Fruit fly (Drosophila melanogaster) whole organism, wandering third instar larva: Measurements from ENCODE around the gene CG9483.

Source experiments
- Abd-B ChIP-seq: fragments of >200 bp; optimal IDR thresholded peaks from 2 replicates; lab custom pipeline; 2017; ENCODE audit warnings: missing biosample characterization, missing genetic modification characterization
- CG32264 ChIP-seq: fragments of 200-800 bp; sonication (Bioruptor generic); optimal IDR thresholded peaks from 2 replicates; lab custom pipeline; 2016; ENCODE audit warnings: missing biosample characterization, missing genetic modification characterization
- CrebA ChIP-seq: fragments of 200-800 bp; sonication (Bioruptor generic); optimal IDR thresholded peaks from 2 replicates; lab custom pipeline; 2016; ENCODE audit warnings: missing biosample characterization, mild to moderate bottlenecking, missing genetic modification characterization, borderline replicate concordance
- Dfd ChIP-seq: fragments of >200 bp; optimal IDR thresholded peaks from 2 replicates; lab custom pipeline; 2017; ENCODE audit warnings: missing biosample characterization, missing genetic modification characterization
- GATAd ChIP-seq: sonication (Bioruptor generic); optimal IDR thresholded peaks from 2 replicates; lab custom pipeline; 2016; ENCODE audit warnings: missing biosample characterization, missing genetic modification characterization
- HLH106 ChIP-seq: fragments of 200-800 bp; optimal IDR thresholded peaks from 3 replicates; lab custom pipeline; 2019; ENCODE audit warnings: missing biosample characterization, mild to moderate bottlenecking, missing genetic modification characterization, moderate library complexity
- Hnf4 ChIP-seq: fragments of 200-800 bp; sonication (Bioruptor generic); optimal IDR thresholded peaks from 2 replicates; lab custom pipeline; 2016; ENCODE audit warnings: missing biosample characterization, mild to moderate bottlenecking, missing genetic modification characterization
- Hr78 ChIP-seq: fragments of >200 bp; optimal IDR thresholded peaks from 2 replicates; lab custom pipeline; 2017; ENCODE audit warnings: missing biosample characterization, missing genetic modification characterization
- Hr83 ChIP-seq: fragments of 200-300 bp; sonication (Bioruptor generic); optimal IDR thresholded peaks from 2 replicates; lab custom pipeline; 2016; ENCODE audit warnings: missing biosample characterization, mild to moderate bottlenecking, missing genetic modification characterization, moderate library complexity; ENCODE audit not compliant: poor library complexity, severe bottlenecking
- Jra ChIP-seq: sonication (Bioruptor generic); optimal IDR thresholded peaks from 2 replicates; lab custom pipeline; 2016; ENCODE audit warnings: missing biosample characterization, missing genetic modification characterization
- Mio ChIP-seq: sonication (Bioruptor generic); optimal IDR thresholded peaks from 2 replicates; lab custom pipeline; 2016; ENCODE audit warnings: missing biosample characterization, missing genetic modification characterization
- Myc ChIP-seq: fragments of >200 bp; optimal IDR thresholded peaks from 2 replicates; lab custom pipeline; 2017
- OdsH ChIP-seq: fragments of 200-800 bp; sonication (Bioruptor generic); optimal IDR thresholded peaks from 2 replicates; lab custom pipeline; 2016; ENCODE audit warnings: missing biosample characterization, mild to moderate bottlenecking, missing genetic modification characterization
- Rel ChIP-seq, 2 experiments: fragments of 200-800 bp; sonication (Bioruptor generic) in 1 of 2; optimal IDR thresholded peaks; 2 replicates in 1 of 2; 3 replicates in 1 of 2; lab custom pipeline; 2016 to 2019; ENCODE audit warnings: mild to moderate bottlenecking in 2 of 2, missing biosample characterization in 2 of 2, missing genetic modification characterization in 2 of 2, moderate library complexity in 1 of 2
- Sp1 ChIP-seq: fragments of 200-800 bp; sonication (Bioruptor generic); optimal IDR thresholded peaks from 3 replicates; lab custom pipeline; 2019; ENCODE audit warnings: missing biosample characterization, mild to moderate bottlenecking, missing genetic modification characterization, moderate library complexity
- brk ChIP-seq: fragments of 200-800 bp; sonication (Bioruptor generic); optimal IDR thresholded peaks from 2 replicates; lab custom pipeline; 2016; ENCODE audit warnings: missing biosample characterization, mild to moderate bottlenecking, missing genetic modification characterization
- dmrt93B ChIP-seq: fragments of 200-800 bp; sonication (Bioruptor generic); optimal IDR thresholded peaks from 2 replicates; lab custom pipeline; 2018; ENCODE audit warnings: missing biosample characterization, mild to moderate bottlenecking, missing genetic modification characterization
- dsf ChIP-seq: sonication (Bioruptor generic); optimal IDR thresholded peaks from 2 replicates; lab custom pipeline; 2016; ENCODE audit warnings: missing biosample characterization, missing genetic modification characterization, borderline replicate concordance
- foxo ChIP-seq, 2 experiments: fragments of 200-800 bp; sonication (Bioruptor generic); optimal IDR thresholded peaks; 2 replicates in 1 of 2; 3 replicates in 1 of 2; lab custom pipeline; 2016 to 2017; ENCODE audit warnings: missing biosample characterization in 2 of 2, missing genetic modification characterization in 2 of 2
- h ChIP-seq: fragments of 200-800 bp; sonication (Bioruptor generic); optimal IDR thresholded peaks from 3 replicates; lab custom pipeline; 2016; ENCODE audit warnings: missing biosample characterization, mild to moderate bottlenecking, missing genetic modification characterization
- jim ChIP-seq: fragments of 175-275, 200-325 bp; sonication (Bioruptor generic); optimal IDR thresholded peaks from 2 replicates; lab custom pipeline; 2016; ENCODE audit warnings: missing biosample characterization, mild to moderate bottlenecking, missing genetic modification characterization
- lola ChIP-seq: fragments of >200 bp; optimal IDR thresholded peaks from 2 replicates; lab custom pipeline; 2017; ENCODE audit warnings: missing biosample characterization, missing genetic modification characterization
- pan ChIP-seq: fragments of >200 bp; optimal IDR thresholded peaks from 2 replicates; lab custom pipeline; 2017
- psq ChIP-seq: fragments of 200-800 bp; sonication (Bioruptor generic); optimal IDR thresholded peaks from 3 replicates; lab custom pipeline; 2017; ENCODE audit warnings: missing biosample characterization, mild to moderate bottlenecking, missing genetic modification characterization, moderate library complexity
- rgr ChIP-seq: fragments of 200-800 bp; sonication (Bioruptor generic); optimal IDR thresholded peaks from 3 replicates; lab custom pipeline; 2016; ENCODE audit warnings: missing biosample characterization, mild to moderate bottlenecking, missing genetic modification characterization
- sage ChIP-seq: fragments of 200-800 bp; sonication (Bioruptor generic); optimal IDR thresholded peaks from 2 replicates; lab custom pipeline; 2016; ENCODE audit warnings: missing biosample characterization, mild to moderate bottlenecking, missing genetic modification characterization
- sv ChIP-seq: fragments of 200-800 bp; sonication (Bioruptor generic); optimal IDR thresholded peaks from 3 replicates; lab custom pipeline; 2016; ENCODE audit warnings: missing biosample characterization, missing genetic modification characterization
- tai ChIP-seq: sonication (Bioruptor generic); optimal IDR thresholded peaks from 2 replicates; lab custom pipeline; 2016; ENCODE audit warnings: missing biosample characterization, missing genetic modification characterization
- usp ChIP-seq: fragments of >200 bp; optimal IDR thresholded peaks from 2 replicates; lab custom pipeline; 2017; ENCODE audit warnings: missing biosample characterization, missing genetic modification characterization

The CG9483 gene

dm6 chr2L:8834806-8835483 lies 31.6 kb upstream of the CG9483 start (continued):
- TF ChIP-seq sv: no peak

- no peak for TF ChIP-seq lola (GFP tag; lab: Kevin White, UChicago)
- TF ChIP-seq Rel (GFP tag; optimal IDR thresholded peaks at IDR 0.05; lab: Kevin White, UChicago): no peak
- TF ChIP-seq Rel (tag; optimal IDR thresholded peaks at IDR 0.05; lab: Kevin White, UChicago): no peak
- no peak for TF ChIP-seq jim (GFP tag; lab: Kevin White, UChicago)
- TF ChIP-seq OdsH (GFP tag; lab: Kevin White, UChicago): no peak
- no peak for TF ChIP-seq pan
- no peak for TF ChIP-seq brk
Measured at dm6 chr2L:8839193-8839592, 27.4 kb upstream of the CG9483 start.

dm6 chr2L:8840717-8841116 lies 25.9 kb upstream of the CG9483 start:
- TF ChIP-seq jim (GFP tag; lab: Kevin White, UChicago) (no peak), rgr (GFP tag; lab: Kevin White, UChicago) (no peak), OdsH (GFP tag; lab: Kevin White, UChicago) (no peak), h (GFP tag; lab: Kevin White, UChicago) (no peak), brk (no peak), CG32264 (GFP tag; lab: Kevin White, UChicago) (no peak), pan (no peak), Jra (no peak), dsf (GFP tag; lab: Kevin White, UChicago) (no peak), Rel (GFP tag; optimal IDR thresholded peaks at IDR 0.05; lab: Kevin White, UChicago) (no peak), Rel (tag; optimal IDR thresholded peaks at IDR 0.05; lab: Kevin White, UChicago) (no peak)

dm6 chr2L:8841490-8842261 lies 24.9 kb upstream of the CG9483 start:
- TF ChIP-seq jim (GFP tag; lab: Kevin White, UChicago) (no peak), CG32264 (GFP tag; lab: Kevin White, UChicago) (no peak), Abd-B (GFP tag; lab: Kevin White, UChicago) (no peak), Hnf4 (GFP tag; lab: Kevin White, UChicago) (no peak), brk (no peak), GATAd (GFP tag; lab: Kevin White, UChicago) (no peak), lola (GFP tag; lab: Kevin White, UChicago) (no peak), Hr83 (no peak), tai (GFP tag; lab: Kevin White, UChicago) (no peak), Dfd (GFP tag; lab: Kevin White, UChicago) (no peak), Myc (no peak), Mio (GFP tag; lab: Kevin White, UChicago) (no peak), Jra (no peak), CrebA (GFP tag; lab: Kevin White, UChicago) (no peak), psq (GFP tag; lab: Kevin White, UChicago) (no peak), sv (no peak)

dm6 chr2L:8842262-8842561 lies 24.4 kb upstream of the CG9483 start:
- TF ChIP-seq Rel (GFP tag; optimal IDR thresholded peaks at IDR 0.05; lab: Kevin White, UChicago) (no peak), Rel (tag; optimal IDR thresholded peaks at IDR 0.05; lab: Kevin White, UChicago) (no peak), Myc (no peak), rgr (GFP tag; lab: Kevin White, UChicago) (no peak), CG32264 (GFP tag; lab: Kevin White, UChicago) (no peak), Hr83 (no peak), h (GFP tag; lab: Kevin White, UChicago) (no peak), Hr78 (no peak), HLH106 (no peak), tai (GFP tag; lab: Kevin White, UChicago) (no peak), brk (no peak), GATAd (GFP tag; lab: Kevin White, UChicago) (no peak), Sp1 (no peak), usp (GFP tag; lab: Kevin White, UChicago) (no peak), Jra (no peak), Dfd (GFP tag; lab: Kevin White, UChicago) (no peak), lola (GFP tag; lab: Kevin White, UChicago) (no peak), sage (GFP tag; lab: Kevin White, UChicago) (no peak), dmrt93B (GFP tag; lab: Kevin White, UChicago) (no peak), foxo (GFP tag; optimal IDR thresholded peaks at IDR 0.05; lab: Kevin White, UChicago) (no peak)
